Fruit fly (Drosophila melanogaster): Measurements from ENCODE around the gene pad.

The pad gene

dm6 chr3R:16323093-16323492 lies 19.0 kb upstream of the pad start, which contains the start of gene CG6901:
Gene CG6901 (plus strand): TSS chr3R:16323415.
- TF ChIP-seq brk (GFP tag; optimal IDR thresholded peaks at IDR 0.05): no peak
- TF ChIP-seq Vsx2 (GFP tag; optimal IDR thresholded peaks at IDR 0.05; ENCODE audit: partially characterized antibody): no peak
- TF ChIP-seq Mio (GFP tag; optimal IDR thresholded peaks at IDR 0.05): no peak
- TF ChIP-seq jim (GFP tag; optimal IDR thresholded peaks at IDR 0.05): no peak
- no peak for TF ChIP-seq Hnf4 (GFP tag; optimal IDR thresholded peaks at IDR 0.05)
- no peak for TF ChIP-seq Rel (GFP tag; optimal IDR thresholded peaks at IDR 0.05)
- no peak for TF ChIP-seq Rel (tag; optimal IDR thresholded peaks at IDR 0.05)
- no peak for TF ChIP-seq OdsH (GFP tag; optimal IDR thresholded peaks at IDR 0.05)
- no peak for TF ChIP-seq Dfd (GFP tag; optimal IDR thresholded peaks at IDR 0.05)
- TF ChIP-seq ey (GFP tag; optimal IDR thresholded peaks at IDR 0.05): no peak
- no peak for TF ChIP-seq woc (GFP tag; optimal IDR thresholded peaks at IDR 0.05)
- TF ChIP-seq foxo (GFP tag; optimal IDR thresholded peaks at IDR 0.05): no peak
- no peak for TF ChIP-seq usp (GFP tag; optimal IDR thresholded peaks at IDR 0.05)
- TF ChIP-seq tai (GFP tag; optimal IDR thresholded peaks at IDR 0.05): no peak
- no peak for TF ChIP-seq dsf (GFP tag; optimal IDR thresholded peaks at IDR 0.05; ENCODE audit: borderline replicate concordance)
- TF ChIP-seq h (GFP tag; optimal IDR thresholded peaks at IDR 0.05): no peak
- TF ChIP-seq dmrt93B (GFP tag; optimal IDR thresholded peaks at IDR 0.05): no peak
- TF ChIP-seq Hr83 (GFP tag; optimal IDR thresholded peaks at IDR 0.05; ENCODE audit: poor library complexity, severe bottlenecking): no peak
- TF ChIP-seq sage (GFP tag; optimal IDR thresholded peaks at IDR 0.05): no peak

DNA sequence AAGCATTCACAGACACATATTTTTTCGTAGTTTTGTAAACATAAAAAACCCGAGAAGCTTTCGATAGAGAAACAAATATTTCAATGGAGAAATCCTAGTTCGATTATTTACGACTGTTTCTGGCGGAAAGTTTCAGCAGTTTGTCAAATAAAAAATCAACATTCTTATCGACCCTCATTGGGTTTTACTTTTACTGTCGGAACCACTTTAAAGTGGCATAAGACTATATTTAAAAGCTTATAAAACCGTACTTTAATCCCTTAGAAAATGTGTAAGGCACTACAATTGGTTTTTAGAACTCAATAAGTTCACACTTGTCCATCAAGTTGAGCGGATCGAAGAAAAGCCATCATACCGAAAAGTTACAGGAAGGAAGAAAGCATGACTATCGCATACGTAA lies 16.9 kb upstream of the pad start, which contains the start of gene CG17929:
TSS of gene CG17929 (plus strand) at position 301 of the 400 bp plus-strand sequence.
- no peak for TF ChIP-seq Rel (GFP tag; optimal IDR thresholded peaks at IDR 0.05)
- TF ChIP-seq Rel (tag; optimal IDR thresholded peaks at IDR 0.05): no peak
- TF ChIP-seq dmrt93B (GFP tag; optimal IDR thresholded peaks at IDR 0.05): no peak
- TF ChIP-seq N (GFP tag; optimal IDR thresholded peaks at IDR 0.05): no peak
- TF ChIP-seq lola (GFP tag; optimal IDR thresholded peaks at IDR 0.05): no peak
- TF ChIP-seq usp (GFP tag; optimal IDR thresholded peaks at IDR 0.05): no peak
- no peak for TF ChIP-seq foxo (GFP tag; optimal IDR thresholded peaks at IDR 0.05)
- no peak for TF ChIP-seq tai (GFP tag; optimal IDR thresholded peaks at IDR 0.05)

dm6 chr3R:16327549-16327948 lies 14.6 kb upstream of the pad start, which contains the start of gene CG17930:
Gene CG17930 (plus strand): TSS chr3R:16327849.
- TF ChIP-seq Mio (GFP tag; optimal IDR thresholded peaks at IDR 0.05): no peak
- no peak for TF ChIP-seq ey (GFP tag; optimal IDR thresholded peaks at IDR 0.05)
- TF ChIP-seq dsf (GFP tag; optimal IDR thresholded peaks at IDR 0.05; ENCODE audit: borderline replicate concordance): no peak

dm6 chr3R:16329797-16330196 lies 12.3 kb upstream of the pad start:
- TF ChIP-seq dmrt93B (GFP tag; optimal IDR thresholded peaks at IDR 0.05) (no peak), Vsx2 (GFP tag; optimal IDR thresholded peaks at IDR 0.05; ENCODE audit: partially characterized antibody) (no peak), CG9705 (GFP tag; optimal IDR thresholded peaks at IDR 0.05) (no peak), Hr78 (GFP tag; optimal IDR thresholded peaks at IDR 0.05) (no peak), rgr (GFP tag; optimal IDR thresholded peaks at IDR 0.05) (no peak), sage (GFP tag; optimal IDR thresholded peaks at IDR 0.05) (no peak), Myc (optimal IDR thresholded peaks at IDR 0.05) (no peak), dl (GFP tag; optimal IDR thresholded peaks at IDR 0.05; ENCODE audit: insufficient read depth in 1 of 2, partially characterized antibody in 2 of 2) (no peak), Dfd (GFP tag; optimal IDR thresholded peaks at IDR 0.05) (no peak)

dm6 chr3R:16331809-16332343 lies 10.2 kb upstream of the pad start:
- no peak for TF ChIP-seq lola (GFP tag; optimal IDR thresholded peaks at IDR 0.05)
- peak; percentile 22 for TF ChIP-seq OdsH (GFP tag; optimal IDR thresholded peaks at IDR 0.05)
- no peak for TF ChIP-seq Jra (GFP tag; optimal IDR thresholded peaks at IDR 0.05)
- TF ChIP-seq foxo (GFP tag; optimal IDR thresholded peaks at IDR 0.05): peak in 1 of 2 experiments; percentile 46
- peak; percentile 15 for TF ChIP-seq rgr (GFP tag; optimal IDR thresholded peaks at IDR 0.05)
- TF ChIP-seq fru (GFP tag; optimal IDR thresholded peaks at IDR 0.05): peak; percentile 10
- peak; percentile 30 for TF ChIP-seq HLH106 (tag; optimal IDR thresholded peaks at IDR 0.05)
- peak; percentile 14 for TF ChIP-seq sv (GFP tag; optimal IDR thresholded peaks at IDR 0.05)
- TF ChIP-seq Rel (GFP tag; optimal IDR thresholded peaks at IDR 0.05): no peak
- TF ChIP-seq Rel (tag; optimal IDR thresholded peaks at IDR 0.05): peak; percentile 36
- peak; percentile 33 for TF ChIP-seq h (GFP tag; optimal IDR thresholded peaks at IDR 0.05)
- peak; percentile 9 for TF ChIP-seq ey (GFP tag; optimal IDR thresholded peaks at IDR 0.05)
- TF ChIP-seq Hr78 (GFP tag; optimal IDR thresholded peaks at IDR 0.05): no peak
- TF ChIP-seq Mio (GFP tag; optimal IDR thresholded peaks at IDR 0.05): no peak
- TF ChIP-seq Sp1 (GFP tag; optimal IDR thresholded peaks at IDR 0.05): peak; percentile 35

Data from whole organism, wandering third instar larva.